Worm (Caenorhabditis elegans): ENCODE results near the gene D1014.2.

The D1014.2 gene

DNA sequence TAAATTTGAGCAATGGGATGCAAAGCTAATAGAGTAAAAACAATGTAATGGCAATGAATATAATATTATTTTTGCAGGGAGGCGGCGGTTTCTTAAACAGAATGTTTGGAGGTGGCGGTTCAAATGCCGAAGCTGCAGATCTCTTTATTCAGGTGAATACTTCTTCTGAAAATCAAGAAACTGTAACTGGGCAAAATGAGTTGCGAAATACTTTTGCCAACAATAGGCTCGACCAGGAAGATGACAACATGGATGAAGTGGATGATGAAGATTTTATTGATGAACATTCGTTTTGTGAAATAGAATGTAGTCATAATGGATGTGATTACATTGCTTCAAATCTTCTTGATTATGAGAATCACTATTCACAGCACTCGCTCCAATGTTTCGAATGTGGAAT is 12.9 kb upstream of the D1014.2 start:
- TF ChIP-seq nhr-76 (tag; optimal IDR thresholded peaks at IDR 0.05) (no peak), swsn-7 (tag; optimal IDR thresholded peaks at IDR 0.05) (no peak), Y116A8C.19 (tag; optimal IDR thresholded peaks at IDR 0.05; ENCODE audit: borderline replicate concordance) (no peak), grh-1 (GFP tag; IDR thresholded peaks at IDR 0.05) (no peak)

DNA sequence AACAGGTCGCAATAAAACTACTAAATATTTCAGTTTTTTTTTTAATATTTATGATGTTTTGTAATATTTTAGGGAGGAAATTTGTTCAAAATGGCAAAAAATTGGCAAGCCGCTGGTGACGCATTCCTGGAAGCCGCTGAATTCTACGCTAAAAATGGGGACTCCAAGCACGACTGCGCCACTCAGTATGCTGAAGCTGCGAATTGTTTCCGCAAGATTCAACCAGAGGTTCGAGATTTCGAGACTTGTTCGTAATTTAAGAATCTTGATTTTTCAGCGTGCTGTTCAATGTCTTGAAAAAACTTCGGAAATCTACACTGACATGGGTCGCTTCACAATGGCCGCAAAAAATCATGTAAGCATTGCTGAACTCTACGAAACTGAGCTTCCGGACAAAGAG is 12.1 kb upstream of the D1014.2 start:
- TF ChIP-seq pag-3 (tag; optimal IDR thresholded peaks at IDR 0.05; ENCODE audit: borderline replicate concordance, insufficient read depth) (no peak), mdl-1 (tag; optimal IDR thresholded peaks at IDR 0.05) (no peak), rnt-1 (tag; optimal IDR thresholded peaks at IDR 0.05) (no peak), blmp-1 (tag; optimal IDR thresholded peaks at IDR 0.05) (no peak), nhr-20 (tag; optimal IDR thresholded peaks at IDR 0.05) (no peak), hpl-2 (GFP tag; optimal IDR thresholded peaks at IDR 0.05) (no peak), nhr-85 (tag) (no peak), unc-30 (tag; optimal IDR thresholded peaks at IDR 0.05) (no peak), C04F5.9 (tag; optimal IDR thresholded peaks at IDR 0.05) (no peak), snpc-4 (tag; optimal IDR thresholded peaks at IDR 0.05) (no peak), unc-86 (tag; optimal IDR thresholded peaks at IDR 0.05) (no peak), skn-1 (tag; optimal IDR thresholded peaks at IDR 0.05) (no peak), aha-1 (tag; optimal IDR thresholded peaks at IDR 0.05) (no peak), tbx-2 (tag; optimal IDR thresholded peaks at IDR 0.05) (no peak), nhr-47 (tag; optimal IDR thresholded peaks at IDR 0.05) (no peak), nhr-71 (tag; optimal IDR thresholded peaks at IDR 0.05) (no peak), nhr-76 (tag; optimal IDR thresholded peaks at IDR 0.05) (no peak), ces-1 (GFP tag; optimal IDR thresholded peaks at IDR 0.05) (no peak)

DNA sequence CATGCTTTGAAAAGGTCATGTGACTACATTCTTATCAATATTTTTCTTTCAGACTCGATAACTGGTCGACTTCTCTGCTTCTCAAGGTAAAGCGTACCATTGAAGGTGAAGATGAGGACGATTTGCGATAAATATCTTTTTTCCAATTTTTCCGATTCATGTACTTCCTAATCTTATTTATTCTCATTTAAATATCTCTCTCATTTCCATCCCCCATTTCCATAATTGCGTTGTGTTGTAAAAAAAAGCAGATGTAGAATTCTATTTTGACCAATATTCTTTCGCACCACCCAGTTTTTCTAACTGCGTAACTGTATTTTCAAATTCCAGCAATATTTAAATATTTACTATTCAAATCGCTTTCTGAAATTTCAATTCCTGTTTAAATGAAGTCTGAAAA is 10.8 kb upstream of the D1014.2 start, which contains the start of gene D1014.4:
TSS of gene D1014.4 (plus strand) at position 301 of the 400 bp plus-strand sequence.
- TF ChIP-seq lir-3 (tag; optimal IDR thresholded peaks at IDR 0.05; ENCODE audit: poor library complexity) = no peak
- peak; percentile 21 for TF ChIP-seq elt-2 (tag; optimal IDR thresholded peaks at IDR 0.05)
- TF ChIP-seq lin-35 (GFP tag; optimal IDR thresholded peaks at IDR 0.05) = peak in 1 of 2 experiments; percentile 15
- peak; percentile 15 for TF ChIP-seq nhr-85 (tag)

DNA sequence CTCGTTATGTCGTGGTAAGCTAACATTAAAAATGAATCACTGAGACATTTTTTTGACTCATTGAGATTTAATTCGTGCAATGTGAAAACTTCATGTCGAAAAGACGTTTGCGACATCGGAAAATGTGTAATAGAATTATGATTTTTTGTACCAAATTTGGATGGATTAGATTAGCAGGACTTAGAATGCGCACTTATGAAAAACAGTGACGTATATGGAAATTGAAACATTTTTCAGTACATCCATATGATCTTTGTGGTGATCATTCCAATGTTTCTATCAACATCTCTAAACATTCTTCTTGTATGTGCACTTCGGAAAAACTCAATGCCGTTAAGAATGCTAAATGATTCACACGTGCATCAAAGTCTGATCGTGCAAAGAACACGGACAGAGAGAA is 810 bp downstream of the D1014.2 start:
- TF ChIP-seq lin-13 (GFP tag; optimal IDR thresholded peaks at IDR 0.05) (no peak), dsc-1 (tag; optimal IDR thresholded peaks at IDR 0.05) (peak; percentile 2)

DNA sequence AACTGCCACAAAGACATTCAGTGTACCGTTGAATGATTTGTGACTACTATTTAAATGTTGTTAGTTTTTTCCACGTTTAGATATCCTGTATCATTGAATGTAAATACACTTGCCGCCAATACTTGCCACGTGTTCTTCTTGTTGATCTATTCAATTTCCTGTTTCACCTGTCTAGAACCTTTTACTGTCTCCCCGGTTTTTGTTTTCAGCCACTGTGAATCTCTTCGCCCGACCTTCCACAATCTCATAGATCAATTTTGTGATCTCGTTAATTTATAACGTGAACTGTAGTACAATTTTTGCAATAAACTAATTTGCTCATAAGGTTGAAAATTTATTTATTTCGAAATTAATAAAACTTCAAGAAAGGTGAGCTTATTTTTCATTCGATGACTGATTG is 1.6 kb downstream of the D1014.2 start, which contains the start of gene D1014.13:
TSS of gene D1014.13 (plus strand) at position 301 of the 400 bp plus-strand sequence.
- TF ChIP-seq nhr-28 (tag; optimal IDR thresholded peaks at IDR 0.05) = no peak
- TF ChIP-seq nhr-237 (tag; optimal IDR thresholded peaks at IDR 0.05) = no peak
- TF ChIP-seq fkh-8 (tag; optimal IDR thresholded peaks at IDR 0.05) = no peak
- TF ChIP-seq elt-2 (tag; optimal IDR thresholded peaks at IDR 0.05) = no peak

DNA sequence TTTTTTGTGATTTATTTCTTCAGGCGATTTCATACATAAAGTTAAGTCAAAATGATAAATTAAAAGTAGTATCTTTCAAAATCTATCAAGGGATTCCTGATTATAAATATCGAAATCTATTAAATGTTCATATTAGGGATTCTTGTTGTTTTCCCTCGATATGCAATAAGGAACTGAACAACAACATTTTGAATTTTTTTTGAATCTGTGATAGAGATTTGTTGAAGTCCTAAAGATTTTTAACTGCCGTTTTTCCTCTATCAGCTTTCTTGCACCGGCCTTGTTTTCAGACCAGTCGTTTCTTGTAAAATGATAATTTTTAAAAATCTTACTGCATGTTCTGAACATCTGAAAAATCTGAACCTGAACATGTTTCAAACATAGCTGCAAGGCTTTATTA is 12.0 kb downstream of the D1014.2 start:
- TF ChIP-seq efl-1 (optimal IDR thresholded peaks at IDR 0.05) = no peak
- peak in 1 of 2 experiments; percentile 90 for TF ChIP-seq efl-1 (GFP tag; optimal IDR thresholded peaks at IDR 0.05 in 1 of 2)
- TF ChIP-seq C16A3.4 (tag; optimal IDR thresholded peaks at IDR 0.05) = no peak

DNA sequence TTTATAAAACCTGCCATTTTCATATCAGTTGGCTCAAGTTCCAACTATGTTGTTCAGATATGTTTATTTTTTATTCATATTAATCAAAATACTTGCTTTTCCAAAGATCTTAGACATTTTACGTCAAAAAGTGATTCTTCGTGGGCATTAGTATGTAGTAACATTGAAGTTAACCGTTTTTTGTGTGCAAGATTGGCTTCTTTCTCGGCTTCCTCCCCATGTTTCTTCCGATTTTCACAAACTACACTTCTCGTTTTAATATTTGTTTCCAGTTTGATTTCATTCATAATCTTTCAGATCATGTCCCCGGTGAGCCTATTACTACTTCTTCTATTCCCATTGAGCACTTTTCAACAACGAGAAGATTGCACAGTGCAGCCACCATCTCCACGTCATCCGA is 13.7 kb downstream of the D1014.2 start, which contains the start of gene sul-2:
TSS of gene sul-2 (plus strand) at position 301 of the 400 bp plus-strand sequence.
- no peak for TF ChIP-seq ztf-11 (tag; optimal IDR thresholded peaks at IDR 0.05)
- TF ChIP-seq fkh-8 (tag; optimal IDR thresholded peaks at IDR 0.05) = no peak
- no peak for TF ChIP-seq C04F5.9 (tag; optimal IDR thresholded peaks at IDR 0.05)
- no peak for TF ChIP-seq egl-13 (tag; optimal IDR thresholded peaks at IDR 0.05)
- no peak for TF ChIP-seq nhr-85 (tag)
- no peak for TF ChIP-seq lin-35 (GFP tag; optimal IDR thresholded peaks at IDR 0.05)
- TF ChIP-seq ceh-90 (tag; optimal IDR thresholded peaks at IDR 0.05) = no peak
- no peak for TF ChIP-seq lin-13 (GFP tag; optimal IDR thresholded peaks at IDR 0.05)
- TF ChIP-seq Y116A8C.19 (tag; optimal IDR thresholded peaks at IDR 0.05; ENCODE audit: borderline replicate concordance) = no peak
- no peak for TF ChIP-seq ama-1 (optimal IDR thresholded peaks at IDR 0.05)
- no peak for TF ChIP-seq pag-3 (tag; optimal IDR thresholded peaks at IDR 0.05; ENCODE audit: borderline replicate concordance, insufficient read depth)
- no peak for TF ChIP-seq tbx-2 (tag; optimal IDR thresholded peaks at IDR 0.05)
- TF ChIP-seq snu-23 (GFP tag; optimal IDR thresholded peaks at IDR 0.05) = no peak
- TF ChIP-seq zag-1 (tag; optimal IDR thresholded peaks at IDR 0.05) = no peak
- TF ChIP-seq ceh-8 (GFP tag; optimal IDR thresholded peaks at IDR 0.05) = no peak
- no peak for TF ChIP-seq lin-39 (tag; optimal IDR thresholded peaks at IDR 0.05)
- no peak for TF ChIP-seq xbp-1 (tag; optimal IDR thresholded peaks at IDR 0.05)
- TF ChIP-seq rnt-1 (tag; optimal IDR thresholded peaks at IDR 0.05) = no peak
